Fruit fly (Drosophila melanogaster) whole organism, embryonic: ENCODE results near the gene RPA3.

Source experiments
- Abd-B ChIP-seq: fragments of 200-800 bp; sonication (Bioruptor generic); optimal IDR thresholded peaks from 2 replicates; lab custom pipeline; 2018; ENCODE audit warnings: missing biosample characterization, mild to moderate bottlenecking, missing genetic modification characterization, moderate library complexity
- Adf1 ChIP-seq: fragments of 200-800 bp; sonication (Bioruptor generic); IDR thresholded peaks from 2 replicates; pipeline ENCODE4 v1.3.6; 2022; ENCODE audit warnings: missing biosample characterization, missing genetic modification characterization
- BEAF-32 ChIP-seq: fragments of 200-800 bp; sonication (Bioruptor generic); optimal IDR thresholded peaks from 3 replicates; lab custom pipeline; 2017; ENCODE audit warnings: missing biosample characterization, missing genetic modification characterization, mild to moderate bottlenecking, moderate library complexity, missing genetic modification reagents
- BtbVII ChIP-seq: fragments of 200-800 bp; sonication (Bioruptor generic); optimal IDR thresholded peaks from 3 replicates; lab custom pipeline; 2017; ENCODE audit warnings: missing biosample characterization, mild to moderate bottlenecking, missing genetic modification characterization
- CG11723 ChIP-seq: fragments of 200-800 bp; sonication (Bioruptor generic); optimal IDR thresholded peaks from 2 replicates; lab custom pipeline; 2017; ENCODE audit warnings: missing biosample characterization, mild to moderate bottlenecking, missing genetic modification characterization
- CG12769 ChIP-seq: fragments of 200-800 bp; sonication (Bioruptor generic); optimal IDR thresholded peaks from 2 replicates; lab custom pipeline; 2019; ENCODE audit warnings: missing biosample characterization, mild to moderate bottlenecking, missing genetic modification characterization, moderate library complexity
- CG13775 ChIP-seq: fragments of 200-800 bp; sonication (Bioruptor generic); optimal IDR thresholded peaks from 3 replicates; lab custom pipeline; 2017; ENCODE audit warnings: missing biosample characterization, mild to moderate bottlenecking, missing genetic modification characterization
- CG14667 ChIP-seq: fragments of 200-800 bp; sonication (Bioruptor generic); IDR thresholded peaks from 2 replicates; pipeline ENCODE4 v1.3.6; 2022; ENCODE audit warnings: missing biosample characterization, missing genetic modification characterization
- CG14710 ChIP-seq: fragments of 200-800 bp; sonication (Bioruptor generic); optimal IDR thresholded peaks from 3 replicates; lab custom pipeline; 2019; ENCODE audit warnings: missing biosample characterization, mild to moderate bottlenecking, missing genetic modification characterization, moderate library complexity
- CG15696 ChIP-seq: fragments of 200-800 bp; sonication (Bioruptor generic); optimal IDR thresholded peaks from 2 replicates; lab custom pipeline; 2019; ENCODE audit warnings: missing biosample characterization, mild to moderate bottlenecking, missing genetic modification characterization, moderate library complexity
- CG1832 ChIP-seq: fragments of 200-800 bp; sonication (Bioruptor generic); optimal IDR thresholded peaks from 2 replicates; lab custom pipeline; 2017; ENCODE audit warnings: missing biosample characterization, mild to moderate bottlenecking, missing genetic modification characterization, inconsistent platforms
- CG2199 ChIP-seq: fragments of 200-800 bp; sonication (Bioruptor generic); IDR thresholded peaks from 3 replicates; pipeline ENCODE4 v1.3.6; 2022; ENCODE audit warnings: missing biosample characterization, missing genetic modification characterization
- CG2678 ChIP-seq: fragments of 200-800 bp; sonication (Bioruptor generic); optimal IDR thresholded peaks from 3 replicates; lab custom pipeline; 2019; ENCODE audit warnings: missing biosample characterization, mild to moderate bottlenecking, missing genetic modification characterization, moderate library complexity
- CG2712 ChIP-seq: fragments of 200-800 bp; optimal IDR thresholded peaks from 3 replicates; lab custom pipeline; 2019; ENCODE audit warnings: missing biosample characterization, mild to moderate bottlenecking, missing genetic modification characterization, moderate library complexity
- CG31224 ChIP-seq: fragments of 200-800 bp; sonication (Bioruptor generic); IDR thresholded peaks from 2 replicates; pipeline ENCODE4 v1.3.6; 2022; ENCODE audit warnings: missing biosample characterization, missing genetic modification characterization
- CG3281 ChIP-seq: fragments of 200-800 bp; sonication (Bioruptor generic); optimal IDR thresholded peaks from 3 replicates; lab custom pipeline; 2017; ENCODE audit warnings: missing biosample characterization, mild to moderate bottlenecking, missing genetic modification characterization
- CG3407 ChIP-seq: fragments of 200-800 bp; sonication (Bioruptor generic); optimal IDR thresholded peaks from 2 replicates; lab custom pipeline; 2018; ENCODE audit warnings: missing biosample characterization, mild to moderate bottlenecking, missing genetic modification characterization
- CG8089 ChIP-seq: fragments of 200-800 bp; sonication (Bioruptor generic); optimal IDR thresholded peaks from 3 replicates; lab custom pipeline; 2016; ENCODE audit warnings: missing biosample characterization, missing genetic modification characterization
- CG8388 ChIP-seq: fragments of 200-800 bp; sonication (Bioruptor generic); optimal IDR thresholded peaks from 2 replicates; lab custom pipeline; 2019; ENCODE audit warnings: missing biosample characterization, mild to moderate bottlenecking, missing genetic modification characterization, moderate library complexity
- CG9437 ChIP-seq: fragments of 200-800 bp; sonication (Bioruptor generic); optimal IDR thresholded peaks from 2 replicates; lab custom pipeline; 2018; ENCODE audit warnings: missing biosample characterization, mild to moderate bottlenecking, missing genetic modification characterization
- Dek ChIP-seq: fragments of 200-800 bp; sonication (Bioruptor generic); optimal IDR thresholded peaks from 3 replicates; lab custom pipeline; 2019; ENCODE audit warnings: missing biosample characterization, mild to moderate bottlenecking, missing genetic modification characterization, moderate library complexity
- Dip2 ChIP-seq: fragments of 200-800 bp; sonication (Bioruptor generic); IDR thresholded peaks from 2 replicates; pipeline ENCODE4 v1.3.6; 2022; ENCODE audit warnings: missing biosample characterization, missing genetic modification characterization
- Doc2 ChIP-seq: fragments of 200-800 bp; sonication (Bioruptor generic); IDR thresholded peaks from 2 replicates; pipeline ENCODE4 v1.3.6; 2022; ENCODE audit warnings: missing biosample characterization, missing genetic modification characterization
- E2f2 ChIP-seq: fragments of 200-800 bp; sonication (Bioruptor generic); IDR thresholded peaks from 2 replicates; pipeline ENCODE4 v1.3.6; 2022; ENCODE audit warnings: missing biosample characterization, missing genetic modification characterization
- Hey ChIP-seq: fragments of 200-800 bp; sonication (Bioruptor generic); optimal IDR thresholded peaks from 3 replicates; lab custom pipeline; 2018; ENCODE audit warnings: missing biosample characterization, mild to moderate bottlenecking, missing genetic modification characterization
- Nf-YB ChIP-seq: fragments of 200-800 bp; sonication (Bioruptor generic); optimal IDR thresholded peaks from 3 replicates; lab custom pipeline; 2019; ENCODE audit warnings: missing biosample characterization, mild to moderate bottlenecking, missing genetic modification characterization, moderate library complexity
- Optix ChIP-seq: fragments of 200-800 bp; sonication (Bioruptor generic); IDR thresholded peaks from 3 replicates; pipeline ENCODE4 v1.3.6; 2022; ENCODE audit warnings: missing biosample characterization, missing genetic modification characterization
- Sry-δ ChIP-seq: fragments of 200-800 bp; sonication (Bioruptor generic); optimal IDR thresholded peaks from 2 replicates; lab custom pipeline; 2016; ENCODE audit warnings: missing biosample characterization, missing genetic modification characterization
- Tbp ChIP-seq: fragments of >200 bp; optimal IDR thresholded peaks from 2 replicates; lab custom pipeline; 2018; ENCODE audit warnings: missing biosample characterization, missing genetic modification characterization
- abd-A ChIP-seq: fragments of 200-800 bp; sonication (Bioruptor generic); optimal IDR thresholded peaks from 3 replicates; lab custom pipeline; 2019; ENCODE audit warnings: missing biosample characterization, mild to moderate bottlenecking, missing genetic modification characterization, moderate library complexity
- amos ChIP-seq: fragments of 200-800 bp; sonication (Bioruptor generic); IDR thresholded peaks from 2 replicates; pipeline ENCODE4 v1.3.6; 2022; ENCODE audit warnings: missing biosample characterization, missing genetic modification characterization; ENCODE audit not compliant: partially characterized antibody
- aop ChIP-seq: fragments of 200-800 bp; sonication (Bioruptor generic); IDR thresholded peaks from 2 replicates; pipeline ENCODE4 v1.3.6; 2022; ENCODE audit warnings: missing biosample characterization, missing genetic modification characterization
- bab2 ChIP-seq: fragments of 200-800 bp; sonication (Bioruptor generic); optimal IDR thresholded peaks from 2 replicates; lab custom pipeline; 2016; ENCODE audit warnings: missing biosample characterization, missing genetic modification characterization
- bsh ChIP-seq, 2 experiments: fragments of 200-800 bp; sonication (Bioruptor generic); optimal IDR thresholded peaks; 2 replicates each; lab custom pipeline; 2017 to 2018; ENCODE audit warnings: mild to moderate bottlenecking in 2 of 2, missing biosample characterization in 2 of 2, missing genetic modification characterization in 2 of 2, moderate library complexity in 1 of 2
- ci ChIP-seq: fragments of 200-800 bp; sonication (Bioruptor generic); IDR thresholded peaks from 3 replicates; pipeline ENCODE4 v1.3.6; 2022; ENCODE audit warnings: missing biosample characterization, missing genetic modification characterization
- crol ChIP-seq: fragments of 200-800 bp; sonication (Bioruptor generic); IDR thresholded peaks from 2 replicates; pipeline ENCODE4 v1.3.6; 2022; ENCODE audit warnings: missing biosample characterization, missing genetic modification characterization
- cwo ChIP-seq: fragments of 200-800 bp; sonication (Bioruptor generic); optimal IDR thresholded peaks from 3 replicates; lab custom pipeline; 2017; ENCODE audit warnings: missing biosample characterization, missing genetic modification characterization, mild to moderate bottlenecking, moderate library complexity, missing genetic modification reagents
- fd102C ChIP-seq: fragments of 200-800 bp; sonication (Bioruptor generic); optimal IDR thresholded peaks from 2 replicates; lab custom pipeline; 2018; ENCODE audit warnings: missing biosample characterization, mild to moderate bottlenecking, missing genetic modification characterization, moderate library complexity
- fu2 ChIP-seq: fragments of 200-800 bp; sonication (Bioruptor generic); optimal IDR thresholded peaks from 2 replicates; lab custom pipeline; 2016; ENCODE audit warnings: missing biosample characterization, missing genetic modification characterization
- inv ChIP-seq: fragments of 200-800 bp; sonication (Bioruptor generic); IDR thresholded peaks from 2 replicates; pipeline ENCODE4 v1.3.6; 2022; ENCODE audit warnings: missing biosample characterization, missing genetic modification characterization; ENCODE audit not compliant: partially characterized antibody
- lov ChIP-seq, 2 experiments: fragments of 200-800 bp in 1 of 2; fragments of >200 bp in 1 of 2; sonication (Bioruptor generic) in 1 of 2; IDR thresholded peaks in 1 of 2; optimal IDR thresholded peaks in 1 of 2; 2 replicates in 1 of 2; 3 replicates in 1 of 2; pipeline versions ENCODE4 v1.3.6 to Lab custom; 2017 to 2022; ENCODE audit warnings: missing biosample characterization in 1 of 2, missing genetic modification characterization in 1 of 2
- mld ChIP-seq: fragments of 200-800 bp; sonication (Bioruptor generic); IDR thresholded peaks from 3 replicates; pipeline ENCODE4 v1.3.6; 2022; ENCODE audit warnings: missing biosample characterization, missing genetic modification characterization; ENCODE audit not compliant: partially characterized antibody
- pita ChIP-seq: fragments of 200-800 bp; sonication (Bioruptor generic); optimal IDR thresholded peaks from 2 replicates; lab custom pipeline; 2017; ENCODE audit warnings: missing biosample characterization, mild to moderate bottlenecking, missing genetic modification characterization
- row ChIP-seq: fragments of 200-800 bp; sonication (Bioruptor generic); IDR thresholded peaks from 3 replicates; pipeline ENCODE4 v1.3.6; 2022; ENCODE audit warnings: missing biosample characterization, missing genetic modification characterization
- slbo ChIP-seq: fragments of 200-800 bp; sonication (Bioruptor generic); IDR thresholded peaks from 2 replicates; pipeline ENCODE4 v1.3.6; 2022; ENCODE audit warnings: missing biosample characterization, missing genetic modification characterization
- so ChIP-seq: fragments of 200-800 bp; sonication (Bioruptor generic); IDR thresholded peaks from 3 replicates; pipeline ENCODE4 v1.3.6; 2022; ENCODE audit warnings: missing biosample characterization, missing genetic modification characterization
- sqz ChIP-seq: fragments of 200-800 bp; sonication (Bioruptor generic); optimal IDR thresholded peaks from 3 replicates; lab custom pipeline; 2018; ENCODE audit warnings: missing biosample characterization, mild to moderate bottlenecking, missing genetic modification characterization
- tin ChIP-seq: fragments of 200-800 bp; sonication (Bioruptor generic); optimal IDR thresholded peaks from 3 replicates; lab custom pipeline; 2016; ENCODE audit warnings: missing biosample characterization, missing genetic modification characterization
- unpg ChIP-seq: fragments of 200-800 bp; sonication (Bioruptor generic); optimal IDR thresholded peaks from 3 replicates; lab custom pipeline; 2018; ENCODE audit warnings: missing biosample characterization, mild to moderate bottlenecking, missing genetic modification characterization, moderate library complexity
- wek ChIP-seq: fragments of 200-800 bp; sonication (Bioruptor generic); optimal IDR thresholded peaks from 3 replicates; lab custom pipeline; 2018; ENCODE audit warnings: missing biosample characterization, mild to moderate bottlenecking, missing genetic modification characterization, moderate library complexity

RPA3 gene

dm6 chrX:11611645-11612079 is 4.0 kb downstream of the RPA3 start, which contains the start of the genes CG2247 and CG1703 (continued):
- no peak for TF ChIP-seq CG9437
- no peak for TF ChIP-seq CG1832 (GFP tag; lab: Kevin White, UChicago)
- TF ChIP-seq so = no peak
- TF ChIP-seq BEAF-32 (GFP tag; lab: Kevin White, UChicago) = peak; percentile 90
- TF ChIP-seq slbo (GFP tag; lab: Robert Waterston, UW) = no peak
- no peak for TF ChIP-seq Tbp (GFP tag; lab: Kevin White, UChicago)
- no peak for TF ChIP-seq CG8089
- peak; percentile 80 for TF ChIP-seq inv (GFP tag; lab: Robert Waterston, UW)
- no peak for TF ChIP-seq Adf1 (GFP tag; lab: Robert Waterston, UW)
- TF ChIP-seq sqz = no peak
- TF ChIP-seq CG12769 (tag; lab: Kevin White, UChicago) = no peak
- TF ChIP-seq Nf-YB (GFP tag; lab: Kevin White, UChicago) = no peak
- TF ChIP-seq fu2 (GFP tag; lab: Kevin White, UChicago) = no peak
- peak; percentile 44; the same call in 2 of the 3 replicates for TF ChIP-seq row (GFP tag; lab: Robert Waterston, UW)
- peak; percentile 82 for TF ChIP-seq amos (GFP tag; lab: Robert Waterston, UW)
- TF ChIP-seq CG14667 = no peak
- no peak for TF ChIP-seq CG2678 (tag; lab: Kevin White, UChicago)
- no peak for TF ChIP-seq Optix (GFP tag; lab: Robert Waterston, UW)
- TF ChIP-seq Hey (tag; lab: Kevin White, UChicago) = no peak
- no peak for TF ChIP-seq pita
- no peak for TF ChIP-seq CG2199 (GFP tag; lab: Robert Waterston, UW)
- TF ChIP-seq CG8388 (GFP tag; lab: Kevin White, UChicago) = no peak
- peak; percentile 60 for TF ChIP-seq CG2712 (tag; lab: Kevin White, UChicago)
- no peak for TF ChIP-seq BtbVII (GFP tag; lab: Kevin White, UChicago)
- TF ChIP-seq E2f2 (GFP tag; lab: Robert Waterston, UW) = no peak; the same call in 1 of the 2 replicates
- TF ChIP-seq CG11723 (GFP tag; lab: Kevin White, UChicago) = no peak
- no peak for TF ChIP-seq CG3281 (GFP tag; lab: Kevin White, UChicago)
- TF ChIP-seq CG14710 = peak; percentile 76
- TF ChIP-seq bsh (GFP tag; optimal IDR thresholded peaks at IDR 0.05; lab: Kevin White, UChicago) = no peak
- TF ChIP-seq lov (optimal IDR thresholded peaks at IDR 0.05; lab: Kevin White, UChicago) = no peak
- no peak for TF ChIP-seq lov (GFP tag; IDR thresholded peaks at IDR 0.05; lab: Robert Waterston, UW)
- no peak for TF ChIP-seq Abd-B (GFP tag; lab: Kevin White, UChicago)
- no peak for TF ChIP-seq fd102C (GFP tag; lab: Kevin White, UChicago)
- no peak for TF ChIP-seq Doc2 (GFP tag; lab: Robert Waterston, UW)
- no peak for TF ChIP-seq ci (GFP tag; lab: Robert Waterston, UW)
- TF ChIP-seq abd-A = no peak
- TF ChIP-seq mld = 0 out of 3 replicates have a peak, but pooled peaks have one; percentile 44
- TF ChIP-seq cwo (GFP tag; lab: Kevin White, UChicago) = peak; percentile 72
- TF ChIP-seq CG15696 = no peak
- TF ChIP-seq CG31224 (GFP tag; lab: Robert Waterston, UW) = no peak
- no peak for TF ChIP-seq CG3407 (GFP tag; lab: Kevin White, UChicago)
- TF ChIP-seq Dip2 (GFP tag; lab: Robert Waterston, UW) = no peak
- peak; percentile 34 for TF ChIP-seq CG13775 (GFP tag; lab: Kevin White, UChicago)
- no peak for TF ChIP-seq bab2 (GFP tag; lab: Kevin White, UChicago)
- no peak for TF ChIP-seq aop (GFP tag; lab: Robert Waterston, UW)
- TF ChIP-seq unpg (GFP tag; lab: Kevin White, UChicago) = no peak
- TF ChIP-seq wek (GFP tag; lab: Kevin White, UChicago) = no peak
- TF ChIP-seq crol (GFP tag; lab: Robert Waterston, UW) = no peak
- no peak for TF ChIP-seq Dek (tag; lab: Kevin White, UChicago)
- no peak for TF ChIP-seq tin (GFP tag; lab: Kevin White, UChicago)
- peak; percentile 75 for TF ChIP-seq Sry-δ (GFP tag; lab: Kevin White, UChicago)
